Worm (Caenorhabditis elegans) whole organism, late embryonic: ENCODE data around the gene srx-50.
A peak's percentile ranks its signal among the peaks of the same experiment; 100 is the strongest.

Experiments
- C08G9.2 ChIP-seq: sonication (generic microtip); optimal IDR thresholded peaks from 2 replicates; lab custom pipeline; 2016; ENCODE audit warnings: mild to moderate bottlenecking, missing genetic modification characterization, moderate library complexity, missing compliant biosample characterization
- K02D7.2 ChIP-seq: sonication (generic microtip); optimal IDR thresholded peaks from 2 replicates; lab custom pipeline; 2017; ENCODE audit warnings: mild to moderate bottlenecking, missing genetic modification characterization, missing compliant biosample characterization
- Y22D7AL.16 ChIP-seq: sonication (generic microtip); optimal IDR thresholded peaks from 2 replicates; lab custom pipeline; 2016; ENCODE audit warnings: missing genetic modification characterization, missing compliant biosample characterization
- ama-1 ChIP-seq: fragments of 150-350 bp; optimal IDR thresholded peaks from 2 replicates; lab custom pipeline; 2014
- ceh-18 ChIP-seq: sonication (generic microtip); optimal IDR thresholded peaks from 2 replicates; lab custom pipeline; 2016; ENCODE audit warnings: missing genetic modification characterization, missing compliant biosample characterization
- ceh-19 ChIP-seq: fragments of 200-800 bp; sonication (Bioruptor generic); optimal IDR thresholded peaks from 2 replicates; lab custom pipeline; 2018; ENCODE audit warnings: mild to moderate bottlenecking, missing genetic modification characterization, missing compliant biosample characterization
- ceh-30 ChIP-seq: fragments of 150-350 bp; optimal IDR thresholded peaks from 2 replicates; lab custom pipeline; 2014; ENCODE audit warnings: missing biosample characterization, missing genetic modification characterization
- ceh-34 ChIP-seq: sonication (generic microtip); optimal IDR thresholded peaks from 2 replicates; lab custom pipeline; 2016; ENCODE audit warnings: mild to moderate bottlenecking, missing genetic modification characterization, missing compliant biosample characterization
- ceh-9 ChIP-seq: sonication (generic microtip); optimal IDR thresholded peaks from 2 replicates; lab custom pipeline; 2016; ENCODE audit warnings: mild to moderate bottlenecking, missing genetic modification characterization, inconsistent platforms, missing compliant biosample characterization
- che-1 ChIP-seq: sonication (generic microtip); optimal IDR thresholded peaks from 2 replicates; lab custom pipeline; 2016; ENCODE audit warnings: mild to moderate bottlenecking, missing genetic modification characterization, missing compliant biosample characterization
- elt-4 ChIP-seq: sonication (generic microtip); optimal IDR thresholded peaks from 2 replicates; lab custom pipeline; 2016; ENCODE audit warnings: missing genetic modification characterization, missing compliant biosample characterization
- hlh-13 ChIP-seq: fragments of 200-800 bp; sonication (Bioruptor generic); optimal IDR thresholded peaks from 2 replicates; lab custom pipeline; 2018; ENCODE audit warnings: mild to moderate bottlenecking, missing genetic modification characterization, missing compliant biosample characterization
- hlh-15 ChIP-seq: sonication (generic microtip); optimal IDR thresholded peaks from 2 replicates; lab custom pipeline; 2016; ENCODE audit warnings: missing genetic modification characterization, missing compliant biosample characterization
- hlh-6 ChIP-seq: sonication (generic microtip); optimal IDR thresholded peaks from 2 replicates; lab custom pipeline; 2016; ENCODE audit warnings: missing genotype, missing genetic modification characterization, missing compliant biosample characterization
- hlh-8 ChIP-seq: sonication (generic microtip); optimal IDR thresholded peaks from 2 replicates; lab custom pipeline; 2016; ENCODE audit warnings: missing genotype, missing genetic modification characterization, missing compliant biosample characterization
- lim-6 ChIP-seq: sonication (generic microtip); optimal IDR thresholded peaks from 2 replicates; lab custom pipeline; 2016; ENCODE audit warnings: missing genetic modification characterization, missing compliant biosample characterization
- lin-11 ChIP-seq: fragments of 200-800 bp; sonication (Bioruptor generic); optimal IDR thresholded peaks from 2 replicates; lab custom pipeline; 2018; ENCODE audit warnings: mild to moderate bottlenecking, missing genetic modification characterization, missing compliant biosample characterization
- nfya-1 ChIP-seq: sonication (generic microtip); optimal IDR thresholded peaks from 2 replicates; lab custom pipeline; 2017; ENCODE audit warnings: missing genetic modification characterization, mild to moderate bottlenecking, missing compliant biosample characterization, antibody characterized with exemption, moderate library complexity
- nhr-11 ChIP-seq: fragments of 150-350 bp; optimal IDR thresholded peaks from 2 replicates; lab custom pipeline; 2014; ENCODE audit warnings: missing biosample characterization, missing genetic modification characterization
- nhr-232 ChIP-seq: sonication (generic microtip); optimal IDR thresholded peaks from 2 replicates; lab custom pipeline; 2016; ENCODE audit warnings: missing genetic modification characterization, missing compliant biosample characterization
- npax-4 ChIP-seq: sonication (generic microtip); optimal IDR thresholded peaks from 2 replicates; lab custom pipeline; 2016; ENCODE audit warnings: missing genetic modification characterization, missing compliant biosample characterization
- odd-2 ChIP-seq: sonication (generic microtip); optimal IDR thresholded peaks from 2 replicates; lab custom pipeline; 2017; ENCODE audit warnings: antibody characterized with exemption, mild to moderate bottlenecking, missing genetic modification characterization, missing compliant biosample characterization
- pat-9 ChIP-seq: fragments of 200-800 bp; sonication (Bioruptor generic); optimal IDR thresholded peaks from 2 replicates; lab custom pipeline; 2018; ENCODE audit warnings: mild to moderate bottlenecking, missing genetic modification characterization, moderate library complexity, missing compliant biosample characterization
- pax-1 ChIP-seq: fragments of 150-350 bp; optimal IDR thresholded peaks from 2 replicates; lab custom pipeline; 2014; ENCODE audit warnings: missing biosample characterization, missing genetic modification characterization
- pqm-1 ChIP-seq: sonication (generic microtip); optimal IDR thresholded peaks from 2 replicates; lab custom pipeline; 2016; ENCODE audit warnings: missing genetic modification characterization, missing compliant biosample characterization
- ref-2 ChIP-seq: sonication (generic microtip); optimal IDR thresholded peaks from 2 replicates; lab custom pipeline; 2016; ENCODE audit warnings: missing genetic modification characterization, missing compliant biosample characterization
- rnt-1 ChIP-seq: sonication (generic microtip); optimal IDR thresholded peaks from 2 replicates; lab custom pipeline; 2016; ENCODE audit warnings: missing genetic modification characterization, missing compliant biosample characterization
- sox-2 ChIP-seq: fragments of 200-800 bp; sonication (Bioruptor generic); IDR thresholded peaks from 2 replicates; pipeline ENCODE4 v1.3.6; 2022; ENCODE audit warnings: missing genetic modification reagents, missing genetic modification characterization, missing compliant biosample characterization
- tbx-2 ChIP-seq: sonication (generic microtip); optimal IDR thresholded peaks from 2 replicates; lab custom pipeline; 2016; ENCODE audit warnings: missing genetic modification characterization, missing compliant biosample characterization
- tbx-7 ChIP-seq: sonication (generic microtip); optimal IDR thresholded peaks from 2 replicates; lab custom pipeline; 2016; ENCODE audit warnings: missing genotype, missing genetic modification characterization, missing compliant biosample characterization
- unc-86 ChIP-seq: sonication (generic microtip); optimal IDR thresholded peaks from 2 replicates; lab custom pipeline; 2016; ENCODE audit warnings: missing genetic modification characterization, missing compliant biosample characterization
- ztf-16 ChIP-seq: sonication (generic microtip); optimal IDR thresholded peaks from 2 replicates; lab custom pipeline; 2017; ENCODE audit warnings: missing genetic modification characterization, missing compliant biosample characterization

The srx-50 gene

ce11 chrIV:7067446-7067845 is 9.7 kb downstream of the srx-50 start:
- no peak for TF ChIP-seq Y22D7AL.16 (tag; lab: Kevin White, UChicago)

- TF ChIP-seq unc-86 (tag; lab: Kevin White, UChicago) = no peak
- no peak for TF ChIP-seq hlh-15 (tag; lab: Kevin White, UChicago)
- TF ChIP-seq pqm-1 (tag; lab: Kevin White, UChicago) = no peak
- no peak for TF ChIP-seq lin-11 (tag; lab: Kevin White, UChicago)
- no peak for TF ChIP-seq K02D7.2 (tag; lab: Kevin White, UChicago)
- TF ChIP-seq nhr-232 (tag; lab: Kevin White, UChicago) = no peak
- no peak for TF ChIP-seq hlh-8 (tag; lab: Kevin White, UChicago)
- TF ChIP-seq ceh-19 (GFP tag; lab: Kevin White, UChicago) = no peak
- no peak for TF ChIP-seq ztf-16 (tag; lab: Kevin White, UChicago)
- TF ChIP-seq hlh-13 (GFP tag; lab: Kevin White, UChicago) = no peak
These were observed 14.3 kb downstream of the srx-50 start, which contains the start of gene srg-48 for ce11 chrIV:7072110-7072509. TSS of gene srg-48 (plus strand) at chrIV:7072410.

- no peak for TF ChIP-seq rnt-1 (tag; lab: Kevin White, UChicago)
- TF ChIP-seq nhr-232 (tag; lab: Kevin White, UChicago) = no peak
- no peak for TF ChIP-seq hlh-8 (tag; lab: Kevin White, UChicago)
- no peak for TF ChIP-seq odd-2 (tag; lab: Kevin White, UChicago)
- TF ChIP-seq, all 69 proteins: peak for 0
These were observed 17.3 kb downstream of the srx-50 start, which contains the start of gene srg-50 for ce11 chrIV:7075063-7075462. TSS of gene srg-50 (minus strand) at chrIV:7075163.

ce11 chrIV:7081214-7081613 is 23.4 kb downstream of the srx-50 start, which contains the start of gene Y43B11AR.1:
TSS of gene Y43B11AR.1 (plus strand) at chrIV:7081514.
- TF ChIP-seq pat-9 (tag; lab: Kevin White, UChicago) = no peak

- no peak for TF ChIP-seq ceh-34 (tag; lab: Kevin White, UChicago)
- no peak for TF ChIP-seq ref-2 (tag; lab: Kevin White, UChicago)
- no peak for TF ChIP-seq npax-4
- peak; percentile 44 for TF ChIP-seq ama-1
- no peak for TF ChIP-seq nfya-1
These were observed 25.6 kb downstream of the srx-50 start, which contains the start of gene Y43B11AR.3 for ce11 chrIV:7083382-7083784. TSS of gene Y43B11AR.3 (minus strand) at chrIV:7083716.

ce11 chrIV:7083976-7084375 is 26.2 kb downstream of the srx-50 start:
- TF ChIP-seq pax-1 (tag; lab: Kevin White, UChicago) = no peak
- no peak for TF ChIP-seq nhr-11 (tag; lab: Kevin White, UChicago)
- TF ChIP-seq lim-6 (tag; lab: Kevin White, UChicago) = no peak
- TF ChIP-seq tbx-2 (tag; lab: Kevin White, UChicago) = no peak
- TF ChIP-seq C08G9.2 = no peak
- TF ChIP-seq tbx-7 (tag; lab: Kevin White, UChicago) = no peak
- no peak for TF ChIP-seq hlh-6 (tag; lab: Kevin White, UChicago)
- TF ChIP-seq pqm-1 (tag; lab: Kevin White, UChicago) = no peak
- TF ChIP-seq ceh-18 = no peak
- no peak for TF ChIP-seq ceh-9 (tag; lab: Kevin White, UChicago)
- no peak for TF ChIP-seq elt-4 (tag; lab: Kevin White, UChicago)
- TF ChIP-seq lin-11 (tag; lab: Kevin White, UChicago) = no peak
- TF ChIP-seq unc-86 (tag; lab: Kevin White, UChicago) = no peak
- no peak for TF ChIP-seq che-1 (tag; lab: Kevin White, UChicago)
- no peak for TF ChIP-seq ceh-30 (tag; lab: Kevin White, UChicago)
- TF ChIP-seq sox-2 = no peak
- no peak for TF ChIP-seq ceh-34 (tag; lab: Kevin White, UChicago)
- TF ChIP-seq, all 69 proteins: peak for 0
